Worm (Caenorhabditis elegans) whole organism, early embryonic: Measurements from ENCODE around the gene fbxa-38.

Experiments
- B0310.2 ChIP-seq: sonication (generic microtip); optimal IDR thresholded peaks from 2 replicates; lab custom pipeline; 2016; ENCODE audit warnings: mild to moderate bottlenecking, missing genetic modification characterization, missing compliant biosample characterization
- F13C5.2 ChIP-seq: sonication (generic microtip); optimal IDR thresholded peaks from 2 replicates; lab custom pipeline; 2017; ENCODE audit warnings: mild to moderate bottlenecking, missing genetic modification characterization, inconsistent platforms, missing compliant biosample characterization
- aly-1 ChIP-seq: sonication (generic microtip); optimal IDR thresholded peaks from 2 replicates; lab custom pipeline; 2016; ENCODE audit warnings: missing genetic modification characterization, missing compliant biosample characterization
- ama-1 ChIP-seq: fragments of 150-350 bp; optimal IDR thresholded peaks from 2 replicates; lab custom pipeline; 2014
- ceh-13 ChIP-seq: fragments of 200-800 bp; sonication (Bioruptor generic); optimal IDR thresholded peaks from 2 replicates; lab custom pipeline; 2018; ENCODE audit warnings: mild to moderate bottlenecking, missing genetic modification characterization, missing compliant biosample characterization
- ceh-36 ChIP-seq: sonication (generic microtip); optimal IDR thresholded peaks from 2 replicates; lab custom pipeline; 2016; ENCODE audit warnings: missing genetic modification characterization, inconsistent platforms, missing compliant biosample characterization
- ets-7 ChIP-seq: sonication (generic microtip); optimal IDR thresholded peaks from 2 replicates; lab custom pipeline; 2016; ENCODE audit warnings: missing genotype, missing genetic modification characterization, missing compliant biosample characterization
- flt-1 ChIP-seq: fragments of 200-800 bp; sonication (Bioruptor generic); IDR thresholded peaks from 2 replicates; pipeline ENCODE4 v1.3.6; 2022; ENCODE audit warnings: missing genetic modification characterization, missing compliant biosample characterization
- hmbx-1 ChIP-seq: sonication (generic microtip); optimal IDR thresholded peaks from 2 replicates; lab custom pipeline; 2016; ENCODE audit warnings: mild to moderate bottlenecking, missing genetic modification characterization, missing compliant biosample characterization
- hmg-4 ChIP-seq: fragments of 200-800 bp; sonication (Bioruptor generic); optimal IDR thresholded peaks from 2 replicates; lab custom pipeline; 2018; ENCODE audit warnings: mild to moderate bottlenecking, missing genetic modification characterization, missing compliant biosample characterization
- hnd-1 ChIP-seq: sonication (generic microtip); optimal IDR thresholded peaks from 2 replicates; lab custom pipeline; 2016; ENCODE audit warnings: missing genetic modification characterization, missing compliant biosample characterization
- pes-1 ChIP-seq: fragments of 200-800 bp; sonication (Bioruptor generic); IDR thresholded peaks from 2 replicates; pipeline ENCODE4 v1.3.6; 2022; ENCODE audit warnings: missing genetic modification reagents, missing genetic modification characterization, missing compliant biosample characterization
- scrt-1 ChIP-seq: fragments of 200-800 bp; sonication (Bioruptor generic); IDR thresholded peaks from 2 replicates; pipeline ENCODE4 v1.3.6; 2022; ENCODE audit warnings: missing genetic modification characterization, missing compliant biosample characterization
- sea-1 ChIP-seq: fragments of 200-800 bp; sonication (Bioruptor generic); conservative IDR thresholded peaks from 2 replicates; pipeline ENCODE4 v1.3.6; 2022; ENCODE audit warnings: missing genetic modification characterization, missing compliant biosample characterization
- tbx-11 ChIP-seq: fragments of 200-800 bp; sonication (Bioruptor generic); IDR thresholded peaks from 2 replicates; pipeline ENCODE4 v1.3.6; 2022; ENCODE audit warnings: missing genetic modification characterization, missing compliant biosample characterization
- tbx-37 ChIP-seq: fragments of 200-800 bp; sonication (Bioruptor generic); conservative IDR thresholded peaks from 2 replicates; pipeline ENCODE4 v1.3.6; 2022; ENCODE audit warnings: missing genetic modification reagents, missing genetic modification characterization, missing compliant biosample characterization
- tra-4 ChIP-seq: sonication (generic microtip); optimal IDR thresholded peaks from 2 replicates; lab custom pipeline; 2017; ENCODE audit warnings: missing genetic modification characterization, missing compliant biosample characterization

The fbxa-38 gene

DNA sequence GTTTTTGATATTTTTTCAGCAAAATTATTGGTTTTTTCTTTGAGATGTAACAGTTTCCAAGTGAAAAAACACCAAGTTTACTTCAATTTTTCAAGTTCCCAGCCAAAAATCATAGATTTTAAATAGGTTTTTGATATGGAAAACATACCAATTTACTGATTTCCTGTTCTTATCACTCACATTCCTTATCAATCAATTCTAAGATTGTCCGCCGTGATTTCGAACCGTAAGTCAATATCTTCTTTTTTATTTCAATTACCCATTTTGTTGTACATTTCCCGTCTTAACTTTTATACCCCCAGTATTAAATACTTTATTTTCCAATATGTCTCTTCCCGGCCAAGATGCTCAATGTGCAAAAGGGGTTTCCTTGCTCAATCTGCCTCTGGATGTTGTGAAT lies at the start of gene fbxa-38:
Gene fbxa-38 (plus strand): TSS at position 195 of the 400 bp plus-strand sequence.
- TF ChIP-seq F13C5.2 (no peak), scrt-1 (GFP tag; lab: Robert Waterston, UW) (no peak), flt-1 (no peak), B0310.2 (tag; lab: Kevin White, UChicago) (no peak), ceh-36 (no peak), aly-1 (tag; lab: Kevin White, UChicago) (no peak), sea-1 (no peak), ets-7 (tag; lab: Kevin White, UChicago) (no peak), hnd-1 (tag; lab: Kevin White, UChicago) (no peak), tbx-11 (GFP tag; lab: Robert Waterston, UW) (no peak), ceh-13 (GFP tag; lab: Kevin White, UChicago) (no peak), ama-1 (lab: Kevin White, UChicago) (no peak), tra-4 (tag; lab: Kevin White, UChicago) (no peak), hmg-4 (GFP tag; lab: Kevin White, UChicago) (no peak), pes-1 (GFP tag; lab: Robert Waterston, UW) (no peak)

DNA sequence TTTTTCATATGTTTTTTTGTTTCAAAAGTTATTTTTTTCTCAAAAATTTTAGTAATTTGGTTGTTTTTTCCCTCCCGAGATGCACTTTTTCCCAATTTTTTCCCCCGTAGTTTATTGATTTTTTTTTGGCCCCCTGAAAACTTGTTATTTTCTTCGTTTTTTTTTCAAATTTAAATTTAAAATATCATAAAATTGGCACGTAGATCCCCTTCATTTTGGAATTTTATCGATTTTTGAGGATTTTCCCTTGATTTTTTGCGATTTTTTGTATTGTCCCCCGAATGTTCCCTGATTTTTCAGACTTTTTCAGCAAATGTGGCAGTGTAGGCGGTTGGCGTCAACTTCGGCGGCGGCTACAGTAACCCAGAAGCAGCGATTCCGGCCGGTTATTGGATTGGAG lies 26.8 kb upstream of the fbxa-38 start, which contains the start of gene C39B5.6:
Gene C39B5.6 (plus strand): TSS at position 301 of the 400 bp plus-strand sequence.
- TF ChIP-seq ets-7 (tag; lab: Kevin White, UChicago) (no peak), scrt-1 (GFP tag; lab: Robert Waterston, UW) (no peak), F13C5.2 (no peak), sea-1 (no peak), aly-1 (tag; lab: Kevin White, UChicago) (no peak), flt-1 (no peak), tra-4 (tag; lab: Kevin White, UChicago) (no peak), B0310.2 (tag; lab: Kevin White, UChicago) (no peak), ceh-36 (no peak), tbx-11 (GFP tag; lab: Robert Waterston, UW) (no peak), tbx-37 (GFP tag; lab: Robert Waterston, UW) (no peak), ama-1 (lab: Kevin White, UChicago) (no peak), hmbx-1 (tag; lab: Kevin White, UChicago) (no peak)

DNA sequence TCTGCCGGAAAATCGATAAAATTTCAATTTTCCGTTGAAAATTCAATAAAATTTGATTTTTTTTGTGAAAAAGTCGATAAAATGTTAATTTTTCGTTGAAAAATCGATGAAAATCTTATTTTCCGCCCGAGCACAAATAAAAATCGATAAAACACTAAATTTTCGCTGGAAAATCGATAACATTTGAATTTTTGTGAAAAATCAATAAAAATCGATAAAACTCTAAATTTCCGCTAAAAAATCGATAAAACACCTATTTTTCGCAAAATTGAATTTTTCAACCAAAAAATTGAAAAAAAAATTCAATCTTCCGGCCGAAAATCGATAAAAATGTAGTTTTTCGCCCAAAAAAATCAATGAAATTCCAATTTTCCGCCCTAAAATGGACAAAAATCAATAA lies 19.3 kb upstream of the fbxa-38 start:
- TF ChIP-seq flt-1: no peak
- no peak for TF ChIP-seq pes-1 (GFP tag; lab: Robert Waterston, UW)
- TF ChIP-seq tbx-37 (GFP tag; lab: Robert Waterston, UW): no peak
- no peak for TF ChIP-seq hmbx-1 (tag; lab: Kevin White, UChicago)
- no peak for TF ChIP-seq B0310.2 (tag; lab: Kevin White, UChicago)
- TF ChIP-seq ama-1 (lab: Kevin White, UChicago): no peak
- no peak for TF ChIP-seq hnd-1 (tag; lab: Kevin White, UChicago)
- no peak for TF ChIP-seq ets-7 (tag; lab: Kevin White, UChicago)
- no peak for TF ChIP-seq sea-1
- TF ChIP-seq F13C5.2: no peak
- no peak for TF ChIP-seq hmg-4 (GFP tag; lab: Kevin White, UChicago)
- no peak for TF ChIP-seq ceh-13 (GFP tag; lab: Kevin White, UChicago)
- no peak for TF ChIP-seq tbx-11 (GFP tag; lab: Robert Waterston, UW)
- TF ChIP-seq scrt-1 (GFP tag; lab: Robert Waterston, UW): no peak
- TF ChIP-seq aly-1 (tag; lab: Kevin White, UChicago): no peak
- TF ChIP-seq ceh-36: no peak

DNA sequence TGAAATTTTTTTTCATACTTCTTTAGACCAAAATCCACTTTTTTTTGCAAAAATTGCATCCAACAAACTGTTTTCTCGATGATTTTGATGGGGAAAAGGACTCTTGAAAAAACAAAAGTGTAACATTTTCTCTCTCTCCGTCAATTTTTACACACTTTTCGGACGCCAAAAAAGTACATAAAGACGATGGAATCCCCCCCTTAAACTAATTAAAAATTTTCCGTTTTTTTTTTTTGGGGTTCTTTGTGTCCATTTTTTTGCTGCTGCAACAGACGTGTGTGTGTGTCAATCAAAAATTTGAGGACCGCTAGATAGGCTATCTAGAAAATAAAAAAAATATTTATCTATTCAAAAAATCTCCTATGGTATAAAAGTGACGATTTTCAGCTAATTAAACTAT lies 16.6 kb upstream of the fbxa-38 start, which contains the start of gene C39B5.5:
Gene C39B5.5 (plus strand): TSS at position 301 of the 400 bp plus-strand sequence.
- TF ChIP-seq tbx-11 (GFP tag; lab: Robert Waterston, UW) (no peak), scrt-1 (GFP tag; lab: Robert Waterston, UW) (no peak), ceh-13 (GFP tag; lab: Kevin White, UChicago) (no peak)

DNA sequence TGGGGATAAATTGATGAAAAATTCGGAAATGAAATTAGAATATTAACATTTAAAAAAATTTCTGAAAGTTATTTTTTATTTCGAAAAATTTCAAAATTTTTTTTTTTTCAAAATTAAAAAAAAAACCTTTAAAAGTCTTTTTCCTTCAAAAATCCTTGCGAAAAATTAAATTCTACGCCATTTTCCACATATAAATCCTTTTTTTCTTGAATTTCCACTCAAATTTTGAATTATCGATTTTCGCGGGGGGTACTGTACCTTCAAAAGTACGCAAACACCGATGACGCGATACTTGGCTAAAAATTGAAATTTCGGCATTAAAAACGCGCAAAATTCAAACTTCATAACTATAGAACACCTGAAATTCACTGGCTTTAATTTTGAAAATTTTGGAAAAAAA lies 13.9 kb upstream of the fbxa-38 start:
- TF ChIP-seq ceh-13 (GFP tag; lab: Kevin White, UChicago): no peak

DNA sequence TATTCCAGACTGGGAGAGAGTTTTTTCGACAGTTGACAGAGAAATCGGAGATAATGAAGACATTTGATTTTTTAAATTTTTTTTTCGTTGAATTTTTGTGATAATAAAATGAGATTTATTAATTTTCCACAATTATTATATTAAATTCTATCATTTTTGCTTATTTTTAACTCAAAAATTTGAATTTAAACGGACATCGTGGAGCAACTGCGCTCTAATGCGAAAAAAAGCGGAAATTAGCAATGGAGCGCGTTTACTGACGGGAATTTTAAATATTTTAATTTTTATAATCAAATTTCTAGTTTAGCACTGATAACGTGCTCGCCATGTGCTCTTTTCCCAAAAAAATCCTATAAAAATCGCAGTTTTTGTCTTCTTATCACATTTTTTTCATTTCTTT lies 13.4 kb upstream of the fbxa-38 start, which contains the start of gene C39B5.14:
Gene C39B5.14 (plus strand): TSS at position 301 of the 400 bp plus-strand sequence.
- TF ChIP-seq pes-1 (GFP tag; lab: Robert Waterston, UW) (no peak), tbx-11 (GFP tag; lab: Robert Waterston, UW) (no peak), ceh-13 (GFP tag; lab: Kevin White, UChicago) (no peak), hmbx-1 (tag; lab: Kevin White, UChicago) (no peak), ceh-36 (no peak), aly-1 (tag; lab: Kevin White, UChicago) (no peak), sea-1 (no peak), hnd-1 (tag; lab: Kevin White, UChicago) (no peak), hmg-4 (GFP tag; lab: Kevin White, UChicago) (no peak), flt-1 (no peak), ets-7 (tag; lab: Kevin White, UChicago) (no peak), F13C5.2 (no peak), ama-1 (lab: Kevin White, UChicago) (no peak), scrt-1 (GFP tag; lab: Robert Waterston, UW) (no peak), B0310.2 (tag; lab: Kevin White, UChicago) (no peak)

DNA sequence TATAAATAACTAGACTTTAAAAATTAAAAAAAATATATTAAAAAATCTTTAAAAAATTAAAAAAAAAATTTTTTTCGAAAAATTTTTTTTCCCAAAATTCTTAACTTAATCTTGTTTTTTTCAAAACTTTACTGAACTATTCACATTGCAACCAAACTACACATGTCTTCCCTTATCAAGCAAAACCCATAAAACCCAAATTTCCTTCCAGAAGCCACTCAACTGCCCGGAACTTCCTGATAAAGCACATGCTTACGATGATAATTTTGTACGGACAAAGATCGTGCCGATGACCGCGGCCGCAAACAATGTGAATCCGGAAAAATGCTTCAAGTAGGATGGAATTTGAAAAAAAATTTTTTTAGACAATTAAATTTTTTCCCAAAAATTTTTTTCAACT lies 12.1 kb upstream of the fbxa-38 start:
- TF ChIP-seq tra-4 (tag; lab: Kevin White, UChicago) (no peak), hmbx-1 (tag; lab: Kevin White, UChicago) (no peak), tbx-11 (GFP tag; lab: Robert Waterston, UW) (no peak), aly-1 (tag; lab: Kevin White, UChicago) (no peak), F13C5.2 (no peak), ets-7 (tag; lab: Kevin White, UChicago) (no peak), tbx-37 (GFP tag; lab: Robert Waterston, UW) (no peak), sea-1 (no peak)

DNA sequence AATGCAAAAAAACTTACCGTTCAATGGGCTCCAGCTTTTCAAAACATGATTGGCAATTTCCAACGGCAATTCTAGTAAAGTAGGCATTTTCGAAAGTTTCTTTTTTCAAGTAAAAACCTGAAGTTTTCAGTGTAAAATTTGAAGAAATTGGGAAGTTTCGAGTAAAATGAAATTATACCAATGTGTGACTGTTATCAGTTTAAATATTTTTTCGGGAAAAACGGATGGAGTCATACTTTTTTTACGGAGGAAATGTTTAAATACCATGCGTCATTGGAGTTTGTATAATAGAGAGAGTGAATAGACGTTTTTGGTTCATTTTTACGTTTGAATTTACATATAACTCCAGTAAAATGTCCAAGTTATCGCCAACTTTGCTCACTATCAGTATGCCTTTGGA lies 5.1 kb upstream of the fbxa-38 start, which contains the start of gene fbxa-12:
Gene fbxa-12 (plus strand): TSS at position 301 of the 400 bp plus-strand sequence.
- TF ChIP-seq ets-7 (tag; lab: Kevin White, UChicago): no peak
- TF ChIP-seq flt-1: no peak
